Fruit fly (Drosophila melanogaster): ENCODE results near the gene CG44325.
A peak's percentile ranks its signal among the peaks of the same experiment; 100 is the strongest.

- TF ChIP-seq slbo (GFP tag; IDR thresholded peaks at IDR 0.05) (peak; percentile 82), ara (GFP tag; IDR thresholded peaks at IDR 0.05) (peak; percentile 54; the same call in 1 of the 2 replicates), CG18599 (GFP tag; optimal IDR thresholded peaks at IDR 0.05) (peak; percentile 66), CG17612 (GFP tag; IDR thresholded peaks at IDR 0.05) (no peak), CG7271 (tag; optimal IDR thresholded peaks at IDR 0.05) (peak; percentile 22), Blimp-1 (GFP tag; optimal IDR thresholded peaks at IDR 0.05) (peak; percentile 63), CG18619 (GFP tag; optimal IDR thresholded peaks at IDR 0.05) (peak; percentile 47), usp (GFP tag; optimal IDR thresholded peaks at IDR 0.05) (no peak), jumu (GFP tag; optimal IDR thresholded peaks at IDR 0.05) (peak; percentile 8), ham (GFP tag; IDR thresholded peaks at IDR 0.05) (no peak)
Measured at dm6 chrX:9080962-9081361, 2.7 kb upstream of the CG44325 start, which contains the start of the genes CG7246 and HP1b.

Measured in whole organism, embryonic.